Fruit fly (Drosophila melanogaster): ENCODE results near the gene PolA2.

PolA2 gene

dm6 chr3R:27222013-27222673, 16.8 kb upstream of the PolA2 start:
- no peak for TF ChIP-seq grau (tag; optimal IDR thresholded peaks at IDR 0.05)
- peak; percentile 84 for TF ChIP-seq grn (GFP tag; optimal IDR thresholded peaks at IDR 0.05)
- peak; percentile 7 for TF ChIP-seq Blimp-1 (GFP tag; optimal IDR thresholded peaks at IDR 0.05)
- no peak for TF ChIP-seq trem (tag; optimal IDR thresholded peaks at IDR 0.05)

dm6 chr3R:27223012-27223411, 16.0 kb upstream of the PolA2 start:
- no peak for TF ChIP-seq zen2 (GFP tag; IDR thresholded peaks at IDR 0.05; ENCODE audit: partially characterized antibody)
- TF ChIP-seq ftz-f1 (GFP tag; optimal IDR thresholded peaks at IDR 0.05) = no peak
- no peak for TF ChIP-seq CG8765 (GFP tag; IDR thresholded peaks at IDR 0.05)
- no peak for TF ChIP-seq gro (GFP tag; optimal IDR thresholded peaks at IDR 0.05)
- TF ChIP-seq crol (GFP tag; IDR thresholded peaks at IDR 0.05) = no peak
- peak; percentile 49 to 60 for TF ChIP-seq Trl (optimal IDR thresholded peaks at IDR 0.05)
- no peak for TF ChIP-seq Trl (GFP tag; optimal IDR thresholded peaks at IDR 0.05)
- no peak for TF ChIP-seq B-H2 (GFP tag; optimal IDR thresholded peaks at IDR 0.05)
- no peak for TF ChIP-seq Hr39 (optimal IDR thresholded peaks at IDR 0.05)
- TF ChIP-seq zfh2 (GFP tag; optimal IDR thresholded peaks at IDR 0.05) = no peak
- TF ChIP-seq CG4707 (GFP tag; optimal IDR thresholded peaks at IDR 0.05) = no peak
- TF ChIP-seq salm (tag; optimal IDR thresholded peaks at IDR 0.05) = no peak
- no peak for TF ChIP-seq CG4617 (GFP tag; optimal IDR thresholded peaks at IDR 0.05; ENCODE audit: borderline replicate concordance)
- TF ChIP-seq CG2202 (tag; optimal IDR thresholded peaks at IDR 0.05) = no peak
- TF ChIP-seq vvl (GFP tag; IDR thresholded peaks at IDR 0.05) = no peak
- no peak for TF ChIP-seq pho (GFP tag; optimal IDR thresholded peaks at IDR 0.05)
- no peak for TF ChIP-seq CG11093 (GFP tag; IDR thresholded peaks at IDR 0.05)
- peak; percentile 88 for TF ChIP-seq CG3163 (GFP tag; optimal IDR thresholded peaks at IDR 0.05)
- TF ChIP-seq pan (optimal IDR thresholded peaks at IDR 0.05) = no peak
- no peak for TF ChIP-seq pan (GFP tag; optimal IDR thresholded peaks at IDR 0.05 in 1 of 2, IDR thresholded peaks at IDR 0.05 in 1 of 2)
- TF ChIP-seq CG3847 (GFP tag; IDR thresholded peaks at IDR 0.05) = no peak
- TF ChIP-seq bigmax (GFP tag; optimal IDR thresholded peaks at IDR 0.05) = no peak
- TF ChIP-seq odd (GFP tag; optimal IDR thresholded peaks at IDR 0.05) = no peak
- 0 out of 4 replicates have a peak, but pooled peaks have one; percentile 19 for TF ChIP-seq chinmo (GFP tag; IDR thresholded peaks at IDR 0.05; ENCODE audit: partially characterized antibody)
- TF ChIP-seq CG15269 (tag; optimal IDR thresholded peaks at IDR 0.05) = no peak
- peak; percentile 65 for TF ChIP-seq CG6654 (GFP tag; optimal IDR thresholded peaks at IDR 0.05)
- no peak for TF ChIP-seq CG11504 (tag; optimal IDR thresholded peaks at IDR 0.05)
- no peak for TF ChIP-seq CrebB (tag; optimal IDR thresholded peaks at IDR 0.05)
- TF ChIP-seq CG2116 (GFP tag; optimal IDR thresholded peaks at IDR 0.05) = no peak
- TF ChIP-seq Nf-YB (GFP tag; optimal IDR thresholded peaks at IDR 0.05) = peak; percentile 60
- no peak for TF ChIP-seq bsh (GFP tag; optimal IDR thresholded peaks at IDR 0.05)
- no peak for TF ChIP-seq onecut (GFP tag; IDR thresholded peaks at IDR 0.05)
- TF ChIP-seq fd102C (GFP tag; optimal IDR thresholded peaks at IDR 0.05) = no peak
- no peak for TF ChIP-seq her (GFP tag; optimal IDR thresholded peaks at IDR 0.05)
- TF ChIP-seq zf30C (GFP tag; optimal IDR thresholded peaks at IDR 0.05) = no peak
- no peak for TF ChIP-seq CG18011 (GFP tag; optimal IDR thresholded peaks at IDR 0.05)
- no peak for TF ChIP-seq CG4730 (GFP tag; IDR thresholded peaks at IDR 0.05)
- TF ChIP-seq HLH54F (GFP tag; optimal IDR thresholded peaks at IDR 0.05) = no peak
- TF ChIP-seq Dek (tag; optimal IDR thresholded peaks at IDR 0.05) = no peak
- TF ChIP-seq NFAT (GFP tag; IDR thresholded peaks at IDR 0.05) = no peak
- no peak for TF ChIP-seq HHEX (GFP tag; optimal IDR thresholded peaks at IDR 0.05)
- no peak for TF ChIP-seq fru (optimal IDR thresholded peaks at IDR 0.05)
- TF ChIP-seq gsb-n (tag; optimal IDR thresholded peaks at IDR 0.05) = no peak
- TF ChIP-seq kni (GFP tag; optimal IDR thresholded peaks at IDR 0.05) = no peak
- no peak for TF ChIP-seq p53 (GFP tag; optimal IDR thresholded peaks at IDR 0.05)
- no peak for TF ChIP-seq ara (GFP tag; IDR thresholded peaks at IDR 0.05)

Data from whole organism, embryonic.